Fruit fly (Drosophila melanogaster) whole organism, prepupa: Measurements from ENCODE around the gene CG18764.

Source experiments
- CG11294 ChIP-seq: fragments of 200-800 bp; sonication (Bioruptor generic); IDR thresholded peaks from 2 replicates; pipeline ENCODE4 v1.3.6; 2022; ENCODE audit warnings: missing biosample characterization, missing genetic modification characterization
- CG3032 ChIP-seq: fragments of 200-800 bp; optimal IDR thresholded peaks from 2 replicates; lab custom pipeline; 2019; ENCODE audit warnings: missing biosample characterization, mild to moderate bottlenecking, missing genetic modification characterization, moderate library complexity
- CG6792 ChIP-seq: fragments of 200-800 bp; sonication (Bioruptor generic); optimal IDR thresholded peaks from 3 replicates; lab custom pipeline; 2016; ENCODE audit warnings: missing biosample characterization, missing genetic modification characterization
- CG6854 ChIP-seq: fragments of 200-800 bp; sonication (Bioruptor generic); optimal IDR thresholded peaks from 2 replicates; lab custom pipeline; 2017; ENCODE audit warnings: missing biosample characterization, mild to moderate bottlenecking, missing genetic modification characterization
- Hr39 ChIP-seq: fragments of 200-800 bp; sonication (Bioruptor generic); optimal IDR thresholded peaks from 2 replicates; lab custom pipeline; 2016; ENCODE audit warnings: missing biosample characterization, missing genetic modification characterization
- esn ChIP-seq: fragments of 200-800 bp; sonication (Bioruptor generic); optimal IDR thresholded peaks from 2 replicates; lab custom pipeline; 2016; ENCODE audit warnings: missing biosample characterization, mild to moderate bottlenecking, missing genetic modification characterization, moderate library complexity
- lz ChIP-seq: fragments of 200-800 bp; sonication (Bioruptor generic); optimal IDR thresholded peaks from 3 replicates; lab custom pipeline; 2016; ENCODE audit warnings: missing biosample characterization, missing genetic modification characterization
- topi ChIP-seq: fragments of 200-800 bp; sonication (Bioruptor generic); optimal IDR thresholded peaks from 3 replicates; lab custom pipeline; 2016; ENCODE audit warnings: missing biosample characterization, missing genetic modification characterization
- vri ChIP-seq: fragments of 200-800 bp; sonication (Bioruptor generic); optimal IDR thresholded peaks from 3 replicates; lab custom pipeline; 2016; ENCODE audit warnings: missing biosample characterization, mild to moderate bottlenecking, missing genetic modification characterization

- TF ChIP-seq CG3032 (no peak), esn (GFP tag; lab: Kevin White, UChicago) (peak; percentile 34), lz (GFP tag; lab: Kevin White, UChicago) (peak; percentile 47), CG6792 (GFP tag; lab: Kevin White, UChicago) (peak; percentile 36), Hr39 (GFP tag; lab: Kevin White, UChicago) (peak; percentile 29), topi (GFP tag; lab: Kevin White, UChicago) (peak; percentile 48), vri (GFP tag; lab: Kevin White, UChicago) (no peak), CG11294 (GFP tag; lab: Robert Waterston, UW) (no peak), CG6854 (GFP tag; lab: Kevin White, UChicago) (no peak)
Observed at dm6 chr3R:11671784-11672183, 45.1 kb downstream of the CG18764 start.
